Fruit fly (Drosophila melanogaster) whole organism, embryonic: ENCODE results near the gene Vps39.

Source experiments
- CG17612 ChIP-seq: fragments of 200-800 bp; sonication (Bioruptor generic); IDR thresholded peaks from 2 replicates; pipeline ENCODE4 v1.3.6; 2022; ENCODE audit warnings: missing biosample characterization, missing genetic modification characterization
- pfk ChIP-seq: fragments of 200-800 bp; sonication (Bioruptor generic); optimal IDR thresholded peaks from 2 replicates; lab custom pipeline; 2018; ENCODE audit warnings: missing biosample characterization, mild to moderate bottlenecking, missing genetic modification characterization, moderate library complexity
- toy ChIP-seq: fragments of 200-800 bp; sonication (Bioruptor generic); IDR thresholded peaks from 2 replicates; pipeline ENCODE4 v1.3.6; 2022; ENCODE audit warnings: missing biosample characterization, missing genetic modification characterization

dm6 chr3R:18309910-18310309 is 35.7 kb upstream of the Vps39 start:
- TF ChIP-seq toy (no peak), CG17612 (no peak), pfk (no peak)
